Worm (Caenorhabditis elegans) whole organism, late embryonic: ENCODE data around the gene C27A7.3.

ENCODE experiments used
- C08G9.2 ChIP-seq: sonication (generic microtip); optimal IDR thresholded peaks from 2 replicates; lab custom pipeline; 2016; ENCODE audit warnings: mild to moderate bottlenecking, missing genetic modification characterization, moderate library complexity, missing compliant biosample characterization
- T23F11.4 ChIP-seq: fragments of 200-800 bp; sonication (Bioruptor generic); optimal IDR thresholded peaks from 2 replicates; lab custom pipeline; 2018; ENCODE audit warnings: mild to moderate bottlenecking, missing genetic modification characterization, missing compliant biosample characterization
- ama-1 ChIP-seq: fragments of 150-350 bp; optimal IDR thresholded peaks from 2 replicates; lab custom pipeline; 2014
- ceh-19 ChIP-seq: fragments of 200-800 bp; sonication (Bioruptor generic); optimal IDR thresholded peaks from 2 replicates; lab custom pipeline; 2018; ENCODE audit warnings: mild to moderate bottlenecking, missing genetic modification characterization, missing compliant biosample characterization
- ceh-22 ChIP-seq: sonication (generic microtip); optimal IDR thresholded peaks from 2 replicates; lab custom pipeline; 2017; ENCODE audit warnings: missing biosample characterization, missing genetic modification characterization
- ceh-30 ChIP-seq: fragments of 150-350 bp; optimal IDR thresholded peaks from 2 replicates; lab custom pipeline; 2014; ENCODE audit warnings: missing biosample characterization, missing genetic modification characterization
- ceh-31 ChIP-seq: sonication (generic microtip); optimal IDR thresholded peaks from 2 replicates; lab custom pipeline; 2016; ENCODE audit warnings: missing genetic modification characterization, missing compliant biosample characterization
- ceh-34 ChIP-seq: sonication (generic microtip); optimal IDR thresholded peaks from 2 replicates; lab custom pipeline; 2016; ENCODE audit warnings: mild to moderate bottlenecking, missing genetic modification characterization, missing compliant biosample characterization
- ceh-48 ChIP-seq: sonication (generic microtip); optimal IDR thresholded peaks from 2 replicates; lab custom pipeline; 2016; ENCODE audit warnings: missing genetic modification characterization, inconsistent platforms, missing compliant biosample characterization
- che-1 ChIP-seq: sonication (generic microtip); optimal IDR thresholded peaks from 2 replicates; lab custom pipeline; 2016; ENCODE audit warnings: mild to moderate bottlenecking, missing genetic modification characterization, missing compliant biosample characterization
- dmd-4 ChIP-seq: sonication (generic microtip); optimal IDR thresholded peaks from 2 replicates; lab custom pipeline; 2016; ENCODE audit warnings: borderline replicate concordance, missing genetic modification characterization, missing compliant biosample characterization
- dve-1 ChIP-seq: sonication (generic microtip); optimal IDR thresholded peaks from 2 replicates; lab custom pipeline; 2017; ENCODE audit warnings: antibody characterized with exemption, mild to moderate bottlenecking, missing genetic modification characterization, missing compliant biosample characterization
- eyg-1 ChIP-seq: sonication (generic microtip); optimal IDR thresholded peaks from 2 replicates; lab custom pipeline; 2016; ENCODE audit warnings: missing genotype, missing genetic modification characterization, missing compliant biosample characterization
- gmeb-2 ChIP-seq: sonication (generic microtip); optimal IDR thresholded peaks from 2 replicates; lab custom pipeline; 2016; ENCODE audit warnings: missing genetic modification characterization, inconsistent platforms, missing compliant biosample characterization
- hlh-30 ChIP-seq: sonication (generic microtip); optimal IDR thresholded peaks from 2 replicates; lab custom pipeline; 2017; ENCODE audit warnings: antibody characterized with exemption, missing genetic modification characterization, missing compliant biosample characterization; ENCODE audit not compliant: insufficient read depth
- hlh-8 ChIP-seq: sonication (generic microtip); optimal IDR thresholded peaks from 2 replicates; lab custom pipeline; 2016; ENCODE audit warnings: missing genotype, missing genetic modification characterization, missing compliant biosample characterization
- lin-11 ChIP-seq: fragments of 200-800 bp; sonication (Bioruptor generic); optimal IDR thresholded peaks from 2 replicates; lab custom pipeline; 2018; ENCODE audit warnings: mild to moderate bottlenecking, missing genetic modification characterization, missing compliant biosample characterization
- mec-3 ChIP-seq: sonication (generic microtip); optimal IDR thresholded peaks from 2 replicates; lab custom pipeline; 2016; ENCODE audit warnings: borderline replicate concordance, missing genetic modification characterization, missing compliant biosample characterization
- nfya-1 ChIP-seq: sonication (generic microtip); optimal IDR thresholded peaks from 2 replicates; lab custom pipeline; 2017; ENCODE audit warnings: missing genetic modification characterization, mild to moderate bottlenecking, missing compliant biosample characterization, antibody characterized with exemption, moderate library complexity
- nhr-11 ChIP-seq: fragments of 150-350 bp; optimal IDR thresholded peaks from 2 replicates; lab custom pipeline; 2014; ENCODE audit warnings: missing biosample characterization, missing genetic modification characterization
- nhr-232 ChIP-seq: sonication (generic microtip); optimal IDR thresholded peaks from 2 replicates; lab custom pipeline; 2016; ENCODE audit warnings: missing genetic modification characterization, missing compliant biosample characterization
- pag-3 ChIP-seq: sonication (generic microtip); optimal IDR thresholded peaks from 2 replicates; lab custom pipeline; 2016; ENCODE audit warnings: missing compliant biosample characterization, missing genetic modification characterization, borderline replicate concordance
- sox-2 ChIP-seq: fragments of 200-800 bp; sonication (Bioruptor generic); IDR thresholded peaks from 2 replicates; pipeline ENCODE4 v1.3.6; 2022; ENCODE audit warnings: missing genetic modification reagents, missing genetic modification characterization, missing compliant biosample characterization
- tbx-2 ChIP-seq: sonication (generic microtip); optimal IDR thresholded peaks from 2 replicates; lab custom pipeline; 2016; ENCODE audit warnings: missing genetic modification characterization, missing compliant biosample characterization
- unc-3 ChIP-seq, 2 experiments: fragments of 200-800 bp in 1 of 2; sonication (Bioruptor generic) in 1 of 2; sonication (generic microtip) in 1 of 2; conservative IDR thresholded peaks in 1 of 2; optimal IDR thresholded peaks in 1 of 2; 2 replicates each; pipeline versions ENCODE4 v1.3.6 to Lab custom; 2016 to 2022; ENCODE audit warnings: missing compliant biosample characterization in 2 of 2, missing genetic modification characterization in 2 of 2, missing genetic modification reagents in 1 of 2
- unc-55 ChIP-seq: sonication (generic microtip); optimal IDR thresholded peaks from 2 replicates; lab custom pipeline; 2017; ENCODE audit warnings: missing biosample characterization, missing genetic modification reagents, missing genetic modification characterization
- zip-5 ChIP-seq: sonication (generic microtip); optimal IDR thresholded peaks from 2 replicates; lab custom pipeline; 2016; ENCODE audit warnings: missing genetic modification characterization, missing compliant biosample characterization
- ztf-16 ChIP-seq: sonication (generic microtip); optimal IDR thresholded peaks from 2 replicates; lab custom pipeline; 2017; ENCODE audit warnings: missing genetic modification characterization, missing compliant biosample characterization

Gene C27A7.3

DNA sequence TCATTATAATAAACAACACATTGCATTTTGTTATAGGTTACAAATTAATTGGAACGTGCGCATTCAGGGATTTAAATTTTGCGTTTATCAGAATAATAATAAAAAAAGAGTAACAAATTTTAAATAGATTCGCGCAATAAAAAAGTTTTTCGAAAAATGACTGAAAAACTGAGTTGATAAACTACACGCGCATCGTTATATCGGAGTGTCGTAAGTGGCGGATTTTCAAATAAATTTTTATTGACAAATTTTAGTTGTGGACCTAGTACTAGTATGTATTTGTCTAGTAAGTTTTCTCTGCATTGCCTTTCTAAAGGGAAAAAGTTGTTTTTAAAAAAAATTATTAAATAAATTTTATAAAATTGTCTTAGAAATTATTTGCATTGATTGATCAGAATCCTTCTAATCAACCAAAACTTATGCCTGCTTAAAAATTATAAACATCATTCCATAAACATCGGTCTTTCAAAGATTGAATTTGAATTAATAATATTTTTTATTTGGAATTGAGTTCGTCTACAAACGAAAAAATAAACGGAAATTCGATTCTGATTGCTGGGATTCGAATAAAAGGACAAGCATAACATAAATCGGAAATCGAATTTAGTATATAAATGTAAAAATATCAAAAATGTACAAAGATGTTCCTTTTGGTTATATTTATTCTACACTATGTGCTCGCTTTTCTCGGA is 43.7 kb downstream of the C27A7.3 start, which contains the start of gene srd-4:
srd-4 (plus strand) TSS at position 642 of the 692 bp plus-strand sequence.
- TF ChIP-seq C08G9.2 (tag; lab: Kevin White, UChicago) (no peak), T23F11.4 (GFP tag; lab: Kevin White, UChicago) (no peak), tbx-2 (tag; lab: Kevin White, UChicago) (no peak), nfya-1 (peak; percentile 6), unc-55 (GFP tag; lab: Kevin White, UChicago) (no peak), ceh-48 (no peak), nhr-11 (no peak)

DNA sequence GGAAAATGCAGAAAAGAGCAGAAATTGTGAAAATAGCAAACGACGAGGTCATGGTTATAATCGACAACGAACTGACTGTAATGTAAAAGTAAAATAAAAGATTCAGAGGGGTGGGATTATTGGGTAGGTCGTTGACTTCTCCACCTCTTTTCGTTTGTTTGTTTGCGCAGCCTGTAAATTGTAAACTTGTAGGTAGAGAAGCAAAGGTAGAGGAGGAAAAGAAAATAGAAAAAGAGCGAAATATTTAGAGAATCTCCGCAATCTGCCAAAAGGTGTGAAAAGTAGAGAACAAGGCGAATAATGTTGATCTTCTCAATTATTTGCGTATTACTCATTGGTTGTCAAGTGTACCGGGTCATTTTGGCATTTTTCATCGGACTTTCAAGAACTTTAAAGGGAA is 46.6 kb downstream of the C27A7.3 start, which contains the start of gene ZK863.8:
ZK863.8 (minus strand) TSS at position 173 of the 400 bp plus-strand sequence.
- TF ChIP-seq nfya-1: no peak
- TF ChIP-seq unc-55 (GFP tag; lab: Kevin White, UChicago): no peak
- TF ChIP-seq tbx-2 (tag; lab: Kevin White, UChicago): no peak
- TF ChIP-seq eyg-1 (tag; lab: Kevin White, UChicago): no peak
- TF ChIP-seq ceh-19 (GFP tag; lab: Kevin White, UChicago): no peak
- no peak for TF ChIP-seq ztf-16 (tag; lab: Kevin White, UChicago)
- TF ChIP-seq che-1 (tag; lab: Kevin White, UChicago): no peak
- no peak for TF ChIP-seq zip-5 (tag; lab: Kevin White, UChicago)
- no peak for TF ChIP-seq sox-2
- TF ChIP-seq hlh-8 (tag; lab: Kevin White, UChicago): no peak
- TF ChIP-seq pag-3 (tag; lab: Kevin White, UChicago): no peak

- TF ChIP-seq gmeb-2 (tag; lab: Kevin White, UChicago) (no peak), dmd-4 (tag; lab: Kevin White, UChicago) (no peak), lin-11 (tag; lab: Kevin White, UChicago) (no peak), unc-3 (GFP tag; conservative IDR thresholded peaks at IDR 0.05; lab: Robert Waterston, UW) (no peak), unc-3 (tag; optimal IDR thresholded peaks at IDR 0.05; lab: Kevin White, UChicago) (no peak), T23F11.4 (GFP tag; lab: Kevin White, UChicago) (no peak), dve-1 (tag; lab: Kevin White, UChicago) (no peak), nfya-1 (no peak), nhr-232 (tag; lab: Kevin White, UChicago) (no peak)
Measured at ce11 chrV:12188830-12189229, 48.1 kb downstream of the C27A7.3 start.

ce11 chrV:12190943-12191569 is 50.3 kb downstream of the C27A7.3 start, which contains the start of gene dpy-30:
Gene dpy-30 (plus strand): TSS chrV:12191519.
- TF ChIP-seq mec-3 (tag; lab: Kevin White, UChicago): no peak
- TF ChIP-seq ceh-30 (tag; lab: Kevin White, UChicago): peak; percentile 7
- peak; percentile 33 for TF ChIP-seq hlh-30
- TF ChIP-seq ceh-22 (tag; lab: Kevin White, UChicago): no peak
- peak; percentile 24 for TF ChIP-seq ceh-34 (tag; lab: Kevin White, UChicago)
- peak; percentile 42 for TF ChIP-seq nfya-1

DNA sequence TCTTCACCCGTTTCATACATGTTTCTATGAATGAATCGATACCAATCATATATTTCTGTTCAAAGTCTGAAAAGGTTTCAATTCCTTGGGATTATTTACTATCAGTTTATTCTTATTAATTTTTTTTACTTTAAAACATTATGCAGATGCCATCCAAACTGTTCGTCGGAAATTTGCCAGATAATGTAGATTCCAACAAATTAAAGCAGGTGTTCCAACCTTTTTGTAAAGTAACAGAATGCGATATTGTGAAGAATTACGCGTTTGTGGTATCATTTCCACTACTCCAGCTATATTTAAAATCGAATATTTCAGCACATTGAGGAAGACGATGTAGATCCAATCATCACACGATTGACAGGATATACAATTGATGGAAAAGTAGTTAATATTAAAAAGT is 51.4 kb downstream of the C27A7.3 start, which contains the start of gene rnp-1:
rnp-1 (plus strand) TSS at position 145 of the 400 bp plus-strand sequence.
- no peak for TF ChIP-seq nfya-1
- no peak for TF ChIP-seq tbx-2 (tag; lab: Kevin White, UChicago)
- no peak for TF ChIP-seq ceh-31 (tag; lab: Kevin White, UChicago)
- TF ChIP-seq T23F11.4 (GFP tag; lab: Kevin White, UChicago): no peak
- TF ChIP-seq hlh-30: no peak
- peak; percentile 11 for TF ChIP-seq ama-1 (lab: Kevin White, UChicago)
